Worm (Caenorhabditis elegans) whole organism, L4/young adult: Measurements from ENCODE around the gene sto-2.

Experiments used
- W03F9.2 ChIP-seq: fragments of 150-350 bp; optimal IDR thresholded peaks from 2 replicates; lab custom pipeline; 2014; ENCODE audit warnings: missing biosample characterization, missing genetic modification characterization
- him-1 ChIP-seq: sonication (generic microtip); optimal IDR thresholded peaks from 2 replicates; lab custom pipeline; 2016; ENCODE audit warnings: missing genotype, missing genetic modification reagents, missing genetic modification characterization, missing compliant biosample characterization

ce11 chrX:5346303-5346702 lies 23.1 kb upstream of the sto-2 start:
- TF ChIP-seq him-1 (no peak), W03F9.2 (tag; lab: Kevin White, UChicago) (no peak)
